Fruit fly (Drosophila melanogaster): Measurements from ENCODE around the gene CG4042.
A peak's percentile ranks its signal among the peaks of the same experiment; 100 is the strongest.

Gene CG4042

DNA sequence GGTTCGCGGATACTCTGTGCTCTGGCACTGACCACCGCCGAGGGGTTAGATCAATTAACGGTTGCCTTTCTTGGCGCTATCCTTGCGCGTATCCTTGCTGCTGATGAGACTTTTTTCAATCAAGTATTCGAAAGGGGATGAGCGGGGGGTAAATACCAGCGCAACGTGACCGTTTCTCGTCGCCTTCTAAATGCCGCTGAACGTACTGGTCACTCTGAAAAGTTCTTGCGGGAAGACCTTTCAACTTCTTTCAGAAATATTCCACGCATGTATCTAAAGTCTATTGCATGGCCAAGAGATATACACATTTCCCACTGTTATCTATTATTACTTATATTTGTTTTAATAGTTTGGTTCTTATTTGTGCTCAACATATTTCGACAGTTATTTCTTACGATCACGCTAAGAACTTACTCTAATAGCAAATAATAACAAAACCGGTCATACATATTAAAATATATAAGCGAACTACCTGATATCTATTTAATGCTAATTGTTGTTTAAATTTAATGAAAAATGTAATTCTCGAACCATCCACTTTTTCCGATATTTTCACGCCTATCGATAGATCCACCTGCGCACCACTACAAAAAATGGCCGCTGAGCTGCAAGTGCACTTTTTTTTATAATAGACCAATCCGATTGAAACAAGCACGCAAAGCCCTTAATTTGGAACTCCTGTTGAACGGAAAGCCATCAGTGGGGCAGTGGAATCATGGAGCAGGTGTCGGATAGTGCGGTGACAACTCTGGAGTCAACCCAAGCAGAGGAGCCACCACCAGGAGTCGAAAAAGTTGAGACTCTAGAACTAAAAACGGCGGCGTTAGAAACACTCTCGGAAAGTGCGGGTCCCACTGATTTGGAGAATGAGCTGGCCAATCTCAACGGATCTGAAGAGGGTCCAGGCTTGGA lies 38.0 kb upstream of the CG4042 start, which contains the start of the genes CG3634 and HIPP1 (continued):
- TF ChIP-seq CG2116 (GFP tag; optimal IDR thresholded peaks at IDR 0.05) = peak; percentile 71
- no peak for TF ChIP-seq CG15073 (GFP tag; optimal IDR thresholded peaks at IDR 0.05)
- no peak for TF ChIP-seq CG15269 (tag; optimal IDR thresholded peaks at IDR 0.05)
- no peak for TF ChIP-seq CG6272 (GFP tag; IDR thresholded peaks at IDR 0.05)
- no peak for TF ChIP-seq CG4424 (GFP tag; optimal IDR thresholded peaks at IDR 0.05)
- TF ChIP-seq ftz-f1 (GFP tag; optimal IDR thresholded peaks at IDR 0.05) = no peak
- TF ChIP-seq NfI (GFP tag; optimal IDR thresholded peaks at IDR 0.05) = no peak
- no peak for TF ChIP-seq az2 (GFP tag; optimal IDR thresholded peaks at IDR 0.05)
- TF ChIP-seq CG7963 (GFP tag; IDR thresholded peaks at IDR 0.05; ENCODE audit: partially characterized antibody) = no peak
- peak; percentile 78 for TF ChIP-seq CG30020 (tag; optimal IDR thresholded peaks at IDR 0.05)
- TF ChIP-seq trem (tag; optimal IDR thresholded peaks at IDR 0.05) = peak; percentile 82
- no peak for TF ChIP-seq sug (tag; optimal IDR thresholded peaks at IDR 0.05)
- no peak for TF ChIP-seq emc (GFP tag; optimal IDR thresholded peaks at IDR 0.05)
- no peak for TF ChIP-seq Dip3 (GFP tag; optimal IDR thresholded peaks at IDR 0.05)
- TF ChIP-seq bbx (GFP tag; IDR thresholded peaks at IDR 0.05; ENCODE audit: partially characterized antibody) = peak; percentile 44
- TF ChIP-seq ttk (GFP tag; IDR thresholded peaks at IDR 0.05) = no peak
- TF ChIP-seq pan (optimal IDR thresholded peaks at IDR 0.05) = no peak
- peak in 1 of 2 experiments; percentile 21 for TF ChIP-seq pan (GFP tag; optimal IDR thresholded peaks at IDR 0.05 in 1 of 2, IDR thresholded peaks at IDR 0.05 in 1 of 2)
- no peak for TF ChIP-seq seq (GFP tag; IDR thresholded peaks at IDR 0.05)
- no peak for TF ChIP-seq vfl (GFP tag; optimal IDR thresholded peaks at IDR 0.05)
- TF ChIP-seq Opbp (GFP tag; IDR thresholded peaks at IDR 0.05; ENCODE audit: partially characterized antibody) = 0 out of 3 replicates have a peak, but pooled peaks have one; percentile 24
- TF ChIP-seq CG4854 (GFP tag; optimal IDR thresholded peaks at IDR 0.05) = no peak
- no peak for TF ChIP-seq kay (GFP tag; optimal IDR thresholded peaks at IDR 0.05)
- TF ChIP-seq abd-A (tag; optimal IDR thresholded peaks at IDR 0.05) = no peak
- TF ChIP-seq CG7372 (GFP tag; IDR thresholded peaks at IDR 0.05) = no peak
- TF ChIP-seq nmo (GFP tag; optimal IDR thresholded peaks at IDR 0.05) = peak; percentile 62
- no peak for TF ChIP-seq Trl (optimal IDR thresholded peaks at IDR 0.05)
- TF ChIP-seq Trl (GFP tag; optimal IDR thresholded peaks at IDR 0.05) = no peak
- no peak for TF ChIP-seq CG12942 (GFP tag; optimal IDR thresholded peaks at IDR 0.05)
- 0 out of 2 replicates have a peak, but pooled peaks have one; percentile 34 for TF ChIP-seq Atf6 (GFP tag; IDR thresholded peaks at IDR 0.05)
- no peak for TF ChIP-seq chif (GFP tag; optimal IDR thresholded peaks at IDR 0.05)
- no peak for TF ChIP-seq so (GFP tag; IDR thresholded peaks at IDR 0.05)
- TF ChIP-seq CG3838 (GFP tag; optimal IDR thresholded peaks at IDR 0.05) = no peak
- TF ChIP-seq slp2 (GFP tag; optimal IDR thresholded peaks at IDR 0.05) = no peak
- TF ChIP-seq bowl (GFP tag; IDR thresholded peaks at IDR 0.05) = no peak
- TF ChIP-seq CG15696 (tag; optimal IDR thresholded peaks at IDR 0.05) = no peak
- no peak for TF ChIP-seq CG2199 (GFP tag; IDR thresholded peaks at IDR 0.05)
- no peak for TF ChIP-seq lov (optimal IDR thresholded peaks at IDR 0.05)
- TF ChIP-seq lov (GFP tag; IDR thresholded peaks at IDR 0.05) = no peak
- TF ChIP-seq Meics (GFP tag; optimal IDR thresholded peaks at IDR 0.05) = no peak
- 0 out of 2 replicates have a peak, but pooled peaks have one; percentile 29 for TF ChIP-seq nerfin-2 (GFP tag; IDR thresholded peaks at IDR 0.05; ENCODE audit: partially characterized antibody)
- no peak for TF ChIP-seq Elba2 (GFP tag; optimal IDR thresholded peaks at IDR 0.05)
- no peak for TF ChIP-seq dan (GFP tag; IDR thresholded peaks at IDR 0.05)
- no peak for TF ChIP-seq CG7987 (GFP tag; optimal IDR thresholded peaks at IDR 0.05)
- TF ChIP-seq CG8089 (GFP tag; optimal IDR thresholded peaks at IDR 0.05) = no peak
- TF ChIP-seq CG4360 (GFP tag; IDR thresholded peaks at IDR 0.05) = no peak
- no peak for TF ChIP-seq Jarid2 (GFP tag; optimal IDR thresholded peaks at IDR 0.05)
- no peak for TF ChIP-seq dmrt99B (tag; optimal IDR thresholded peaks at IDR 0.05)
- no peak for TF ChIP-seq CG4404 (GFP tag; IDR thresholded peaks at IDR 0.05)
- TF ChIP-seq CG7556 (GFP tag; optimal IDR thresholded peaks at IDR 0.05) = no peak

All from whole organism, embryonic.